Worm (Caenorhabditis elegans) whole organism, late embryonic: Measurements from ENCODE around the gene C05C9.3.

ENCODE experiments used
- K09A11.1 ChIP-seq: sonication (generic microtip); optimal IDR thresholded peaks from 2 replicates; lab custom pipeline; 2017; ENCODE audit warnings: antibody characterized with exemption, mild to moderate bottlenecking, missing genetic modification characterization, missing compliant biosample characterization; ENCODE audit not compliant: insufficient read depth
- Y22D7AL.16 ChIP-seq: sonication (generic microtip); optimal IDR thresholded peaks from 2 replicates; lab custom pipeline; 2016; ENCODE audit warnings: missing genetic modification characterization, missing compliant biosample characterization
- ahr-1 ChIP-seq: sonication (generic microtip); optimal IDR thresholded peaks from 2 replicates; lab custom pipeline; 2016; ENCODE audit warnings: missing genetic modification characterization, missing compliant biosample characterization
- ama-1 ChIP-seq: fragments of 150-350 bp; optimal IDR thresholded peaks from 2 replicates; lab custom pipeline; 2014
- ceh-14 ChIP-seq: sonication (generic microtip); optimal IDR thresholded peaks from 2 replicates; lab custom pipeline; 2016; ENCODE audit warnings: missing genotype, missing genetic modification characterization, missing compliant biosample characterization
- ceh-18 ChIP-seq: sonication (generic microtip); optimal IDR thresholded peaks from 2 replicates; lab custom pipeline; 2016; ENCODE audit warnings: missing genetic modification characterization, missing compliant biosample characterization
- ceh-30 ChIP-seq: fragments of 150-350 bp; optimal IDR thresholded peaks from 2 replicates; lab custom pipeline; 2014; ENCODE audit warnings: missing biosample characterization, missing genetic modification characterization
- ceh-45 ChIP-seq: fragments of 200-800 bp; sonication (Bioruptor generic); IDR thresholded peaks from 2 replicates; pipeline ENCODE4 v1.3.6; 2022; ENCODE audit warnings: missing genetic modification reagents, missing genetic modification characterization, missing compliant biosample characterization
- ceh-6 ChIP-seq: fragments of 200-800 bp; sonication (Bioruptor generic); optimal IDR thresholded peaks from 2 replicates; lab custom pipeline; 2018; ENCODE audit warnings: mild to moderate bottlenecking, missing genetic modification characterization, missing compliant biosample characterization
- ceh-9 ChIP-seq: sonication (generic microtip); optimal IDR thresholded peaks from 2 replicates; lab custom pipeline; 2016; ENCODE audit warnings: mild to moderate bottlenecking, missing genetic modification characterization, inconsistent platforms, missing compliant biosample characterization
- che-1 ChIP-seq: sonication (generic microtip); optimal IDR thresholded peaks from 2 replicates; lab custom pipeline; 2016; ENCODE audit warnings: mild to moderate bottlenecking, missing genetic modification characterization, missing compliant biosample characterization
- dmd-4 ChIP-seq: sonication (generic microtip); optimal IDR thresholded peaks from 2 replicates; lab custom pipeline; 2016; ENCODE audit warnings: borderline replicate concordance, missing genetic modification characterization, missing compliant biosample characterization
- dve-1 ChIP-seq: sonication (generic microtip); optimal IDR thresholded peaks from 2 replicates; lab custom pipeline; 2017; ENCODE audit warnings: antibody characterized with exemption, mild to moderate bottlenecking, missing genetic modification characterization, missing compliant biosample characterization
- elt-2 ChIP-seq: sonication (generic microtip); optimal IDR thresholded peaks from 2 replicates; lab custom pipeline; 2016; ENCODE audit warnings: missing genetic modification reagents, missing genetic modification characterization, missing compliant biosample characterization
- elt-4 ChIP-seq: sonication (generic microtip); optimal IDR thresholded peaks from 2 replicates; lab custom pipeline; 2016; ENCODE audit warnings: missing genetic modification characterization, missing compliant biosample characterization
- eyg-1 ChIP-seq: sonication (generic microtip); optimal IDR thresholded peaks from 2 replicates; lab custom pipeline; 2016; ENCODE audit warnings: missing genotype, missing genetic modification characterization, missing compliant biosample characterization
- fax-1 ChIP-seq: sonication (generic microtip); optimal IDR thresholded peaks from 2 replicates; lab custom pipeline; 2016; ENCODE audit warnings: missing genotype, missing genetic modification characterization, missing compliant biosample characterization
- fkh-10 ChIP-seq: fragments of 150-350 bp; optimal IDR thresholded peaks from 2 replicates; lab custom pipeline; 2014; ENCODE audit warnings: missing biosample characterization, missing genetic modification reagents, missing genetic modification characterization
- gmeb-2 ChIP-seq: sonication (generic microtip); optimal IDR thresholded peaks from 2 replicates; lab custom pipeline; 2016; ENCODE audit warnings: missing genetic modification characterization, inconsistent platforms, missing compliant biosample characterization
- hlh-30 ChIP-seq: sonication (generic microtip); optimal IDR thresholded peaks from 2 replicates; lab custom pipeline; 2017; ENCODE audit warnings: antibody characterized with exemption, missing genetic modification characterization, missing compliant biosample characterization; ENCODE audit not compliant: insufficient read depth
- hlh-8 ChIP-seq: sonication (generic microtip); optimal IDR thresholded peaks from 2 replicates; lab custom pipeline; 2016; ENCODE audit warnings: missing genotype, missing genetic modification characterization, missing compliant biosample characterization
- lim-6 ChIP-seq: sonication (generic microtip); optimal IDR thresholded peaks from 2 replicates; lab custom pipeline; 2016; ENCODE audit warnings: missing genetic modification characterization, missing compliant biosample characterization
- lin-11 ChIP-seq: fragments of 200-800 bp; sonication (Bioruptor generic); optimal IDR thresholded peaks from 2 replicates; lab custom pipeline; 2018; ENCODE audit warnings: mild to moderate bottlenecking, missing genetic modification characterization, missing compliant biosample characterization
- pax-1 ChIP-seq: fragments of 150-350 bp; optimal IDR thresholded peaks from 2 replicates; lab custom pipeline; 2014; ENCODE audit warnings: missing biosample characterization, missing genetic modification characterization
- pha-2 ChIP-seq: sonication (generic microtip); optimal IDR thresholded peaks from 2 replicates; lab custom pipeline; 2017; ENCODE audit warnings: mild to moderate bottlenecking, missing genetic modification characterization, missing compliant biosample characterization
- pha-4 ChIP-seq: fragments of 150-350 bp; optimal IDR thresholded peaks from 2 replicates; lab custom pipeline; 2018; ENCODE audit warnings: missing biosample characterization, missing genetic modification reagents, missing genetic modification characterization
- pqm-1 ChIP-seq: sonication (generic microtip); optimal IDR thresholded peaks from 2 replicates; lab custom pipeline; 2016; ENCODE audit warnings: missing genetic modification characterization, missing compliant biosample characterization
- ref-2 ChIP-seq: sonication (generic microtip); optimal IDR thresholded peaks from 2 replicates; lab custom pipeline; 2016; ENCODE audit warnings: missing genetic modification characterization, missing compliant biosample characterization
- sdc-2 ChIP-seq: sonication (generic microtip); optimal IDR thresholded peaks from 2 replicates; lab custom pipeline; 2016; ENCODE audit warnings: missing genotype, missing genetic modification characterization, missing compliant biosample characterization
- sox-2 ChIP-seq: fragments of 200-800 bp; sonication (Bioruptor generic); IDR thresholded peaks from 2 replicates; pipeline ENCODE4 v1.3.6; 2022; ENCODE audit warnings: missing genetic modification reagents, missing genetic modification characterization, missing compliant biosample characterization
- syd-9 ChIP-seq: sonication (generic microtip); optimal IDR thresholded peaks from 2 replicates; lab custom pipeline; 2016; ENCODE audit warnings: mild to moderate bottlenecking, missing genetic modification characterization, moderate library complexity, missing compliant biosample characterization
- ttx-3 ChIP-seq: sonication (generic microtip); optimal IDR thresholded peaks from 2 replicates; lab custom pipeline; 2016; ENCODE audit warnings: missing genetic modification reagents, missing genetic modification characterization, missing compliant biosample characterization
- unc-3 ChIP-seq, 2 experiments: fragments of 200-800 bp in 1 of 2; sonication (Bioruptor generic) in 1 of 2; sonication (generic microtip) in 1 of 2; conservative IDR thresholded peaks in 1 of 2; optimal IDR thresholded peaks in 1 of 2; 2 replicates each; pipeline versions ENCODE4 v1.3.6 to Lab custom; 2016 to 2022; ENCODE audit warnings: missing compliant biosample characterization in 2 of 2, missing genetic modification characterization in 2 of 2, missing genetic modification reagents in 1 of 2
- unc-42 ChIP-seq: sonication (generic microtip); optimal IDR thresholded peaks from 2 replicates; lab custom pipeline; 2016; ENCODE audit warnings: missing genotype, missing genetic modification characterization, missing compliant biosample characterization
- unc-55 ChIP-seq: sonication (generic microtip); optimal IDR thresholded peaks from 2 replicates; lab custom pipeline; 2017; ENCODE audit warnings: missing biosample characterization, missing genetic modification reagents, missing genetic modification characterization
- zip-5 ChIP-seq: sonication (generic microtip); optimal IDR thresholded peaks from 2 replicates; lab custom pipeline; 2016; ENCODE audit warnings: missing genetic modification characterization, missing compliant biosample characterization
- ztf-16 ChIP-seq: sonication (generic microtip); optimal IDR thresholded peaks from 2 replicates; lab custom pipeline; 2017; ENCODE audit warnings: missing genetic modification characterization, missing compliant biosample characterization

The C05C9.3 gene

DNA sequence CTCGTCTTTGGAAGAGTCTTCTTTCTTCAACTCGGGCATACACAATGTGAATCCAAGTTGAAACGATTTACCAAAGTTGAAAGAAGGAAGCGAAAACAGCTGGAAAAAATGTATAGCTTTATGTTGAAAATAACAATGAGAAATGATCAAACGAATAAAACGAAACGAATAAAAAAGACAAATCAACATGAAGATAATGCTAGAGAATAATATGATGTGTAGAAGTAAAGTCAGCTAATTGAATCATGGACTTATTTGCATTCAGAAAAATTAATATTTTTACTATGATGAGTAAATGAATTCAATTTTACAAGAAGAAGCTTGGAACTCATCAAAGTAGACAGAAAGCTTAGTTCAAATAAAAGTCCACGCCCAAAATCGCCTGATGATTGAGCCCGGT is 27.1 kb downstream of the C05C9.3 start, which contains the start of gene alr-1:
Gene alr-1 (minus strand): TSS at position 101 of the 400 bp plus-strand sequence.
- TF ChIP-seq ceh-30 (tag; lab: Kevin White, UChicago) (no peak), ceh-18 (no peak), ama-1 (lab: Kevin White, UChicago) (no peak), pha-2 (tag; lab: Kevin White, UChicago) (no peak), pqm-1 (no peak), syd-9 (tag; lab: Kevin White, UChicago) (no peak), zip-5 (no peak)

DNA sequence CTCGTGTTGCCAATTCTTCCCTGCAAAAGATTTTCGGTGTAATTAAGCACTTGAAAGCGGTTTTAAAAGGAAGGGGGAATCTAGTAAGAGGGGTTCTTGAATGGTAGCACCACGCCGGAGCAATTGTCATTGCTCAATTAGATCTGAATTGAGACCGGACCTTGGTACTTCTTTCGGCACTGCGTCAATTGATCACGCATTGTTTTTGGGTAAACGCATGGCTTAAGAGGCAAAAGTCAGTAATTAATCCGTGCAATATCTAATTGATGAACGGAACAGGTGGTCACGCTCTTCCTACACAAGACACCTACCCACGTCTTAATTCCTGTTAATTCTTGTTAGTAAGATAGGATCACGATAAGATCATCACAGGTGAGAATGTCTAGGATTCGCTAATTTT is 28.6 kb downstream of the C05C9.3 start:
- peak; percentile 11 for TF ChIP-seq ref-2 (tag; lab: Kevin White, UChicago)
- no peak for TF ChIP-seq lin-11

DNA sequence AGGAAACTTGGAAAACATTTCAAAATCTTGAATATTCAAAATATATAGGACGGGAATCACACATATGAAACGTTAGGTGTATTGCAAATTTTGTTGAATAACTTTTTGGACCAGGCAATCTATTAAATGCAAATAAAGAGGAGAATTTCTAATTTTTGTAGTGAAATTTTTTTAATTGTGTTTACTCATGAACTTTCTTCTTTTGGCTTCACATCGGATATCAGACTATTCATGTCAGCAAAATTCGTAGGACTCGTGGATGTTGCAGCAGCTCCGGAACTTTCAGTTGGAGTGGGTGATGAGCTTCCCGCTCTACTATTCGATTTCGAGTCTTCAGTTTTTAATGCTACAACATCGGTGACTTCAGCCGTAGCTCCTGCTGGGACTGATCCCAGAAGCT is 30.2 kb downstream of the C05C9.3 start:
- TF ChIP-seq dve-1 (tag; lab: Kevin White, UChicago) (no peak), elt-2 (tag; lab: Kevin White, UChicago) (no peak), ceh-45 (GFP tag; lab: Robert Waterston, UW) (no peak), gmeb-2 (tag; lab: Kevin White, UChicago) (no peak), che-1 (tag; lab: Kevin White, UChicago) (no peak), pax-1 (no peak), ahr-1 (tag; lab: Kevin White, UChicago) (no peak), sdc-2 (tag; lab: Kevin White, UChicago) (no peak), ztf-16 (tag; lab: Kevin White, UChicago) (no peak), sox-2 (GFP tag; lab: Robert Waterston, UW) (no peak), Y22D7AL.16 (no peak)

DNA sequence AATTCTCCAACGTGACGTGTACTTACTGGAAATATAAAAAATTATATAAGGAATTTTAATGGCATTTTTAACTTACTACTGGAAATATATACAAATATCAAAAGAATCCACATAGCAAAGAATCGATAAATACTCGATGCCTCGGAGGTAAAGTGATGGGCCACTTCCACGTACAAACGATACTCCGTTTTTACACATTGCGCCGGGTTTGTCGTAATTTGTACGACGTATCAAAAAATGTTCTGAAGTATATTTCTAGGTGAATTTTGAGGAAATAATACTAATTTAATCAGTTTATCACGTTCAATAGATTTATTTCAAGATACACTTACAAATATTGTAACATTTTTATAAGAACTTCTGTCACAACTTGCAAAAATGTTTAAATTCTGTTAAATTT is 31.8 kb downstream of the C05C9.3 start, which contains the start of gene R08B4.3:
Gene R08B4.3 (minus strand): TSS at position 198 of the 400 bp plus-strand sequence.
- no peak for TF ChIP-seq unc-55
- TF ChIP-seq elt-2 (tag; lab: Kevin White, UChicago), result no peak
- no peak for TF ChIP-seq fkh-10 (GFP tag; lab: Kevin White, UChicago)
- no peak for TF ChIP-seq ttx-3 (tag; lab: Kevin White, UChicago)

DNA sequence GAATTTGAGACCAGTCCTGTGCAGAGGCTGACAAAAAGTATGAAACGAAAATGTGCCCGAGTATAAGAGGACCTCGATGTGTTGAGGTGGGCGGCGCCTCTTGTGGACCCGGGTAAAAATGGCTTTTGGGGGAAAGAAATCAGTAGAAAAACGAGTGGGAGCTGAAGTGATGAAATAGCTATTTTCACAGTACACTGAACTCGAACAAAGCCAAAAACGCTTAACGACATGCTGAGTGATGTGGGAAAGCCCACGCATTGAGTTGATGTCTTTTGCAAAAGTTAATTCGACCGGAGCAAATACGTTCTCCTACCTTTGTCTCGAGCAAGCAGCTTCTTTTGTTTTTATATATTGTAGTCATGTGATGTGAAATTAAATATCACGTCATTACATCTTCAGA is 35.9 kb downstream of the C05C9.3 start, which contains the start of gene nlp-66:
Gene nlp-66 (minus strand): TSS at position 101 of the 400 bp plus-strand sequence.
- TF ChIP-seq ceh-9 (tag; lab: Kevin White, UChicago) (no peak), fax-1 (tag; lab: Kevin White, UChicago) (no peak), gmeb-2 (tag; lab: Kevin White, UChicago) (no peak), unc-42 (tag; lab: Kevin White, UChicago) (no peak), ceh-14 (tag; lab: Kevin White, UChicago) (no peak), pha-2 (tag; lab: Kevin White, UChicago) (no peak), dve-1 (tag; lab: Kevin White, UChicago) (no peak), elt-2 (tag; lab: Kevin White, UChicago) (no peak), ceh-18 (no peak), hlh-8 (no peak), lin-11 (no peak), eyg-1 (no peak), che-1 (tag; lab: Kevin White, UChicago) (no peak), sox-2 (GFP tag; lab: Robert Waterston, UW) (no peak)
- TF ChIP-seq, all 69 proteins: peak for 0

DNA sequence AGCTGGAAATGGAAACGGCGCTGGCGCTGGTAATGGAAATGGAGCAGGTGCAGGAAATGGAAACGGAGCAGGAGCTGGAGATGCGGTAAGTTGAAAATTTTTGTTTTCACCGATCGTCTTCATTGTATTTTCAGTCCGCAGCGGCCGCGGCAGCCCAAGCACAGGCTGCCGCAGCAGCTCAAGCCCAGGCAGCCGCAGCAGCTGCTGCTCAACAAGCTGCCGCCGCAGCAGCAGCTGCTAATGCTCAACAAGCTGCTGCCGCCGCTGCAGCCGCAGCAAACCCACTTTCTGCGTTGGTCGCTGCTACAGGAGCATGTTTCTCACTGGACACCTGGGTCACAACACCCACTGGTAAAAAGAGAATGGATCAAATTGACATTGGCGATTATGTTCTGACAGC is 38.2 kb downstream of the C05C9.3 start:
- TF ChIP-seq ceh-6 (GFP tag; lab: Kevin White, UChicago) (no peak), unc-42 (tag; lab: Kevin White, UChicago) (no peak), unc-3 (GFP tag; conservative IDR thresholded peaks at IDR 0.05; lab: Robert Waterston, UW) (no peak), unc-3 (tag; optimal IDR thresholded peaks at IDR 0.05; lab: Kevin White, UChicago) (no peak), elt-2 (tag; lab: Kevin White, UChicago) (no peak), elt-4 (tag; lab: Kevin White, UChicago) (no peak), lim-6 (tag; lab: Kevin White, UChicago) (no peak), K09A11.1 (tag; lab: Kevin White, UChicago) (no peak), pha-4 (no peak), hlh-30 (tag; lab: Kevin White, UChicago) (no peak), ama-1 (lab: Kevin White, UChicago) (no peak), dmd-4 (no peak)
